Fruit fly (Drosophila melanogaster) whole organism, wandering third instar larva: ENCODE results near the gene Muc4B.

ENCODE experiments used
- GATAd ChIP-seq: sonication (Bioruptor generic); optimal IDR thresholded peaks from 2 replicates; lab custom pipeline; 2016; ENCODE audit warnings: missing biosample characterization, missing genetic modification characterization
- Hr83 ChIP-seq: fragments of 200-300 bp; sonication (Bioruptor generic); optimal IDR thresholded peaks from 2 replicates; lab custom pipeline; 2016; ENCODE audit warnings: missing biosample characterization, mild to moderate bottlenecking, missing genetic modification characterization, moderate library complexity; ENCODE audit not compliant: poor library complexity, severe bottlenecking
- psq ChIP-seq: fragments of 200-800 bp; sonication (Bioruptor generic); optimal IDR thresholded peaks from 3 replicates; lab custom pipeline; 2017; ENCODE audit warnings: missing biosample characterization, mild to moderate bottlenecking, missing genetic modification characterization, moderate library complexity
- sv ChIP-seq: fragments of 200-800 bp; sonication (Bioruptor generic); optimal IDR thresholded peaks from 3 replicates; lab custom pipeline; 2016; ENCODE audit warnings: missing biosample characterization, missing genetic modification characterization

- TF ChIP-seq Hr83 (GFP tag; lab: Kevin White, UChicago) (no peak), sv (GFP tag; lab: Kevin White, UChicago) (no peak), GATAd (no peak), psq (GFP tag; lab: Kevin White, UChicago) (no peak)
These were observed 27.6 kb upstream of the Muc4B start for dm6 chrX:4273499-4273898.
